Fruit fly (Drosophila melanogaster) whole organism, embryonic: ENCODE data around the gene CG13369.
A peak's percentile ranks its signal among the peaks of the same experiment; 100 is the strongest.

Source experiments
- CG16779 ChIP-seq: fragments of 200-800 bp; sonication (Bioruptor generic); IDR thresholded peaks from 2 replicates; pipeline ENCODE4 v1.3.6; 2022; ENCODE audit warnings: missing biosample characterization, missing genetic modification characterization
- CG7786 ChIP-seq: fragments of 200-800 bp; sonication (Bioruptor generic); optimal IDR thresholded peaks from 2 replicates; lab custom pipeline; 2016; ENCODE audit warnings: missing biosample characterization, missing genetic modification characterization
- Hr78 ChIP-seq, 2 experiments: fragments of 200-800 bp in 1 of 2; fragments of >200 bp in 1 of 2; sonication (Bioruptor generic) in 1 of 2; optimal IDR thresholded peaks; 2 replicates each; lab custom pipeline; 2017 to 2019; ENCODE audit warnings: missing biosample characterization in 2 of 2, missing genetic modification characterization in 2 of 2, mild to moderate bottlenecking in 1 of 2, moderate library complexity in 1 of 2
- NC2α ChIP-seq: fragments of 200-800 bp; sonication (Bioruptor generic); optimal IDR thresholded peaks from 2 replicates; lab custom pipeline; 2016; ENCODE audit warnings: missing biosample characterization, missing genetic modification characterization
- abd-A ChIP-seq: fragments of 200-800 bp; sonication (Bioruptor generic); optimal IDR thresholded peaks from 3 replicates; lab custom pipeline; 2019; ENCODE audit warnings: missing biosample characterization, mild to moderate bottlenecking, missing genetic modification characterization, moderate library complexity
- pb ChIP-seq: fragments of 200-800 bp; sonication (Bioruptor generic); optimal IDR thresholded peaks from 3 replicates; lab custom pipeline; 2016; ENCODE audit warnings: missing biosample characterization, missing genetic modification characterization

DNA sequence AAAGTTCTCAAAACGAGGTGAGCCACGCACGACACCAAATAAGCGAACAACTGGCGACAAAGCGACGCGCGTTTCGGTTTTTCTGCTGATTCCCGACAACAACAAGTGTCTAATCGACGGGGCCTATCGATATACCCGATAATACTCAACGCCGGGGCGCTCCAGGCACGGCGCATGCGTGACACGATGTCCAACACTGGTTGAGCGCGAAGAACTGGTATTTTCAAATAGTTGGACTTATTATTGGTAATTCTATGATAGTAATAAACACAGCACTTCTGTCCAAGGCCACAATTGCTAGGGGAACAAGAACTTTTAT, 5.8 kb upstream of the CG13369 start:
- TF ChIP-seq pb (no peak), NC2α (GFP tag; lab: Kevin White, UChicago) (no peak), Hr78 (GFP tag; optimal IDR thresholded peaks at IDR 0.05; lab: Kevin White, UChicago) (no peak), CG16779 (no peak), abd-A (tag; lab: Kevin White, UChicago) (no peak), CG7786 (GFP tag; lab: Kevin White, UChicago) (peak; percentile 28)
